Worm (Caenorhabditis elegans) whole organism, L3 larva: ENCODE data around the gene C03G6.21.

Source experiments
- R02D3.7 ChIP-seq: fragments of 150-350 bp; optimal IDR thresholded peaks from 2 replicates; lab custom pipeline; 2014; ENCODE audit warnings: missing biosample characterization, missing genetic modification characterization
- ZK546.5 ChIP-seq: sonication (generic microtip); optimal IDR thresholded peaks from 2 replicates; lab custom pipeline; 2017; ENCODE audit warnings: missing biosample characterization, missing genetic modification characterization
- aly-2 ChIP-seq: fragments of 150-350 bp; optimal IDR thresholded peaks from 2 replicates; lab custom pipeline; 2014; ENCODE audit warnings: missing biosample characterization, missing genetic modification characterization
- ama-1 ChIP-seq: fragments of 150-350 bp; optimal IDR thresholded peaks from 2 replicates; lab custom pipeline; 2018
- ceh-28 ChIP-seq: fragments of 150-350 bp; optimal IDR thresholded peaks from 2 replicates; lab custom pipeline; 2014; ENCODE audit warnings: missing biosample characterization, missing genetic modification reagents, missing genetic modification characterization
- ceh-82 ChIP-seq: fragments of 150-350 bp; optimal IDR thresholded peaks from 2 replicates; lab custom pipeline; 2014; ENCODE audit warnings: missing biosample characterization, missing genetic modification characterization
- daf-12 ChIP-seq: fragments of 150-350 bp; optimal IDR thresholded peaks from 2 replicates; lab custom pipeline; 2014; ENCODE audit warnings: missing biosample characterization, missing genetic modification reagents, missing genetic modification characterization
- egl-27 ChIP-seq: sonication (generic microtip); optimal IDR thresholded peaks from 4 replicates; lab custom pipeline; 2017; ENCODE audit warnings: missing biosample characterization, missing genetic modification reagents, missing genetic modification characterization
- egl-5 ChIP-seq: fragments of 150-350 bp; optimal IDR thresholded peaks from 2 replicates; lab custom pipeline; 2017; ENCODE audit warnings: missing biosample characterization, missing genetic modification reagents, missing genetic modification characterization, inconsistent platforms
- elt-1 ChIP-seq: fragments of 150-350 bp; optimal IDR thresholded peaks from 2 replicates; lab custom pipeline; 2014; ENCODE audit warnings: missing biosample characterization, missing genetic modification characterization
- elt-2 ChIP-seq: sonication (generic microtip); optimal IDR thresholded peaks from 2 replicates; lab custom pipeline; 2016; ENCODE audit warnings: missing genetic modification reagents, mild to moderate bottlenecking, missing genetic modification characterization, missing compliant biosample characterization
- eor-1 ChIP-seq, 2 experiments: fragments of 150-350 bp; optimal IDR thresholded peaks; 2 replicates each; lab custom pipeline; 2014 to 2018; ENCODE audit warnings: missing biosample characterization in 2 of 2, missing genetic modification characterization in 2 of 2
- hmg-11 ChIP-seq: sonication (generic microtip); optimal IDR thresholded peaks from 2 replicates; lab custom pipeline; 2016; ENCODE audit warnings: missing genetic modification characterization, missing compliant biosample characterization
- jun-1 ChIP-seq: fragments of 150-350 bp; optimal IDR thresholded peaks from 2 replicates; lab custom pipeline; 2014; ENCODE audit warnings: missing biosample characterization, missing genetic modification reagents, missing genetic modification characterization
- lin-15B ChIP-seq: fragments of 150-350 bp; optimal IDR thresholded peaks from 2 replicates; lab custom pipeline; 2014; ENCODE audit warnings: missing biosample characterization, missing genetic modification characterization
- lin-39 ChIP-seq: fragments of 150-350 bp; optimal IDR thresholded peaks from 2 replicates; lab custom pipeline; 2018; ENCODE audit warnings: missing biosample characterization, missing genetic modification reagents, missing genetic modification characterization
- lsy-12 ChIP-seq: sonication (generic microtip); optimal IDR thresholded peaks from 2 replicates; lab custom pipeline; 2016; ENCODE audit warnings: mild to moderate bottlenecking, missing genetic modification characterization, missing compliant biosample characterization
- mdl-1 ChIP-seq: fragments of 150-350 bp; optimal IDR thresholded peaks from 2 replicates; lab custom pipeline; 2014; ENCODE audit warnings: missing biosample characterization, missing genetic modification characterization
- nhr-11 ChIP-seq: fragments of 150-350 bp; optimal IDR thresholded peaks from 2 replicates; lab custom pipeline; 2014; ENCODE audit warnings: missing biosample characterization, missing genetic modification characterization
- nhr-12 ChIP-seq: fragments of 150-350 bp; optimal IDR thresholded peaks from 2 replicates; lab custom pipeline; 2014; ENCODE audit warnings: missing biosample characterization, missing genetic modification characterization
- nhr-23 ChIP-seq: fragments of 150-350 bp; optimal IDR thresholded peaks from 2 replicates; lab custom pipeline; 2014; ENCODE audit warnings: missing biosample characterization, missing genetic modification reagents, missing genetic modification characterization
- nhr-25 ChIP-seq: sonication (generic microtip); optimal IDR thresholded peaks from 2 replicates; lab custom pipeline; 2017; ENCODE audit warnings: missing biosample characterization, missing genetic modification characterization
- nhr-28 ChIP-seq: fragments of 150-350 bp; optimal IDR thresholded peaks from 2 replicates; lab custom pipeline; 2014; ENCODE audit warnings: missing biosample characterization, missing genetic modification characterization
- nhr-43 ChIP-seq: sonication (generic microtip); optimal IDR thresholded peaks from 2 replicates; lab custom pipeline; 2016; ENCODE audit warnings: mild to moderate bottlenecking, missing genetic modification characterization, missing compliant biosample characterization; ENCODE audit not compliant: poor library complexity, severe bottlenecking
- nhr-67 ChIP-seq: fragments of 150-350 bp; optimal IDR thresholded peaks from 2 replicates; lab custom pipeline; 2014; ENCODE audit warnings: missing biosample characterization, missing genetic modification characterization
- nhr-76 ChIP-seq: fragments of 150-350 bp; sonication (generic microtip); optimal IDR thresholded peaks from 5 replicates; lab custom pipeline; 2014; ENCODE audit warnings: missing biosample characterization, missing genetic modification characterization
- pha-4 ChIP-seq: fragments of 150-350 bp; optimal IDR thresholded peaks from 2 replicates; lab custom pipeline; 2014; ENCODE audit warnings: missing biosample characterization, missing genetic modification reagents, missing genetic modification characterization
- pqm-1 ChIP-seq: fragments of 150-350 bp; optimal IDR thresholded peaks from 2 replicates; lab custom pipeline; 2017; ENCODE audit warnings: missing biosample characterization, missing genetic modification characterization, inconsistent platforms
- sea-2 ChIP-seq: fragments of 150-350 bp; sonication (generic microtip); optimal IDR thresholded peaks from 4 replicates; lab custom pipeline; 2014; ENCODE audit warnings: missing biosample characterization, missing genetic modification reagents, missing genetic modification characterization
- skn-1 ChIP-seq: fragments of 150-350 bp; optimal IDR thresholded peaks from 2 replicates; lab custom pipeline; 2014; ENCODE audit warnings: missing biosample characterization, missing genetic modification characterization
- tbx-2 ChIP-seq: sonication (generic microtip); optimal IDR thresholded peaks from 2 replicates; lab custom pipeline; 2016; ENCODE audit warnings: mild to moderate bottlenecking, missing genetic modification characterization, missing compliant biosample characterization
- unc-39 ChIP-seq: sonication (generic microtip); optimal IDR thresholded peaks from 4 replicates; lab custom pipeline; 2017; ENCODE audit warnings: missing biosample characterization, missing genetic modification characterization
- unc-62 ChIP-seq: fragments of 150-350 bp; sonication (generic microtip); optimal IDR thresholded peaks from 4 replicates; lab custom pipeline; 2014; ENCODE audit warnings: missing biosample characterization, missing genetic modification reagents, missing genetic modification characterization
- zag-1 ChIP-seq: fragments of 150-350 bp; optimal IDR thresholded peaks from 2 replicates; lab custom pipeline; 2014; ENCODE audit warnings: missing biosample characterization, missing genetic modification characterization
- ztf-11 ChIP-seq: fragments of 150-350 bp; optimal IDR thresholded peaks from 2 replicates; lab custom pipeline; 2014; ENCODE audit warnings: missing biosample characterization, missing genetic modification characterization
- ztf-4 ChIP-seq: fragments of 150-350 bp; optimal IDR thresholded peaks from 2 replicates; lab custom pipeline; 2014; ENCODE audit warnings: missing biosample characterization, missing genetic modification characterization

C03G6.21 gene

ce11 chrV:7330868-7331267, 25.7 kb downstream of the C03G6.21 start, which contains the start of gene F10G2.2:
TSS of gene F10G2.2 (plus strand) at chrV:7331168.
- no peak for TF ChIP-seq nhr-12 (tag; lab: Kevin White, UChicago)

- TF ChIP-seq daf-12 (no peak), elt-2 (tag; lab: Kevin White, UChicago) (peak; percentile 2), zag-1 (tag; lab: Kevin White, UChicago) (no peak), hmg-11 (tag; lab: Kevin White, UChicago) (no peak)
Measured at ce11 chrV:7328092-7328491, 28.5 kb downstream of the C03G6.21 start, which contains the start of gene clec-7. TSS of gene clec-7 (plus strand) at chrV:7328392.

ce11 chrV:7326928-7327327, 29.7 kb downstream of the C03G6.21 start, which contains the start of gene F10G2.4:
TSS of gene F10G2.4 (plus strand) at chrV:7327228.
- TF ChIP-seq jun-1 (no peak), nhr-11 (tag; lab: Kevin White, UChicago) (no peak), nhr-28 (tag; lab: Kevin White, UChicago) (no peak), tbx-2 (tag; lab: Kevin White, UChicago) (no peak), lin-15B (tag; lab: Kevin White, UChicago) (no peak), daf-12 (no peak)
- TF ChIP-seq, all 47 proteins: peak for 0

- TF ChIP-seq aly-2 (tag; lab: Kevin White, UChicago) (no peak), nhr-23 (tag; lab: Kevin White, UChicago) (no peak), tbx-2 (tag; lab: Kevin White, UChicago) (no peak)
Measured at ce11 chrV:7325285-7325684, 31.3 kb downstream of the C03G6.21 start, which contains the start of gene srx-92. TSS of gene srx-92 (minus strand) at chrV:7325385.

- TF ChIP-seq egl-27 (tag; lab: Kevin White, UChicago): no peak
- TF ChIP-seq elt-2 (tag; lab: Kevin White, UChicago): no peak
- TF ChIP-seq eor-1 (tag; optimal IDR thresholded peaks at IDR 0.05; lab: Kevin White, UChicago): no peak
- no peak for TF ChIP-seq unc-62 (GFP tag; lab: Kevin White, UChicago)
- TF ChIP-seq pqm-1: no peak
- no peak for TF ChIP-seq ztf-11 (tag; lab: Kevin White, UChicago)
- TF ChIP-seq ZK546.5 (tag; lab: Kevin White, UChicago): no peak
- no peak for TF ChIP-seq hmg-11 (tag; lab: Kevin White, UChicago)
- no peak for TF ChIP-seq pha-4 (tag; lab: Kevin White, UChicago)
- TF ChIP-seq lsy-12 (tag; lab: Kevin White, UChicago): no peak
- no peak for TF ChIP-seq nhr-23 (tag; lab: Kevin White, UChicago)
- no peak for TF ChIP-seq tbx-2 (tag; lab: Kevin White, UChicago)
- no peak for TF ChIP-seq ztf-4 (tag; lab: Kevin White, UChicago)
- no peak for TF ChIP-seq nhr-43
- TF ChIP-seq ceh-82 (tag; lab: Kevin White, UChicago): no peak
- TF ChIP-seq ama-1 (lab: Kevin White, UChicago): no peak
Measured at ce11 chrV:7321915-7322314, 34.7 kb downstream of the C03G6.21 start, which contains the start of gene F10G2.10. TSS of gene F10G2.10 (plus strand) at chrV:7322215.

ce11 chrV:7320909-7321308, 35.7 kb downstream of the C03G6.21 start, which contains the start of gene lmd-4:
TSS of gene lmd-4 (minus strand) at chrV:7321009.
- TF ChIP-seq elt-1 (tag; lab: Kevin White, UChicago): no peak
- TF ChIP-seq aly-2 (tag; lab: Kevin White, UChicago): no peak
- TF ChIP-seq egl-27 (tag; lab: Kevin White, UChicago): no peak
- no peak for TF ChIP-seq ztf-11 (tag; lab: Kevin White, UChicago)
- TF ChIP-seq lin-39 (tag; lab: Kevin White, UChicago): no peak
- no peak for TF ChIP-seq nhr-11 (tag; lab: Kevin White, UChicago)
- no peak for TF ChIP-seq elt-2 (tag; lab: Kevin White, UChicago)
- no peak for TF ChIP-seq ceh-28 (tag; lab: Kevin White, UChicago)

ce11 chrV:7313233-7313632, 43.4 kb downstream of the C03G6.21 start, which contains the start of gene srx-6:
TSS of gene srx-6 (minus strand) at chrV:7313333.
- no peak for TF ChIP-seq mdl-1 (tag; lab: Kevin White, UChicago)
- TF ChIP-seq skn-1 (tag; lab: Kevin White, UChicago): no peak
- no peak for TF ChIP-seq sea-2 (GFP tag; lab: Kevin White, UChicago)
- no peak for TF ChIP-seq lin-39 (tag; lab: Kevin White, UChicago)
- TF ChIP-seq pha-4 (tag; lab: Kevin White, UChicago): no peak
- no peak for TF ChIP-seq elt-1 (tag; lab: Kevin White, UChicago)
- no peak for TF ChIP-seq jun-1
- TF ChIP-seq nhr-67 (tag; lab: Kevin White, UChicago): no peak
- TF ChIP-seq R02D3.7 (tag; lab: Kevin White, UChicago): no peak
- TF ChIP-seq unc-39 (tag; lab: Kevin White, UChicago): no peak
- no peak for TF ChIP-seq nhr-76 (tag; lab: Kevin White, UChicago)
- no peak for TF ChIP-seq egl-5 (tag; lab: Kevin White, UChicago)
- no peak for TF ChIP-seq ztf-4 (tag; lab: Kevin White, UChicago)
- TF ChIP-seq ceh-82 (tag; lab: Kevin White, UChicago): no peak
- no peak for TF ChIP-seq ceh-28 (tag; lab: Kevin White, UChicago)
- no peak for TF ChIP-seq nhr-25
- TF ChIP-seq hmg-11 (tag; lab: Kevin White, UChicago): no peak
- TF ChIP-seq aly-2 (tag; lab: Kevin White, UChicago): no peak
- TF ChIP-seq, all 47 proteins: peak for 0
